Fruit fly (Drosophila melanogaster): ENCODE results near the gene CG12084.

The CG12084 gene

DNA sequence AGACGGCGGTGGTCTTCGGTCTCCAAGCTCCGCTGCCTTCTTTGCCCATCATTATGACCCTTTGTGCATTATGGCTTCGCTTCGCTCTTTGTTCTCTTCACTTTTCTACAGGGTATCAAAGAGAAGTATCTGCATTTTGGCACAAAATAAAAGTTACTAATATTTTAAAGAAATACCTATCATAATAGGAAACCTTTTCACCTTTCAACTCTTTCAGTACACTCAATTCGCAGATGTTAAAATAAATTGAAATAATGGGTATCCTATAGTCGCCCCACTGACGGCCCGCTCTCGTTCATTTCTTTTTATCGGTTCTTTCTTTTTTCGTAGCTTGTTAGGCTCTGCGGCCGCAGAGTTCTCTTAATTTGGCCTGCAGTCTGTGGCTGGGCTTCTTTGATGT, 53.5 kb downstream of the CG12084 start (continued):
- TF ChIP-seq CG14860 (GFP tag; IDR thresholded peaks at IDR 0.05; ENCODE audit: partially characterized antibody) (no peak), CG31388 (GFP tag; optimal IDR thresholded peaks at IDR 0.05) (peak; percentile 65), ERR (GFP tag; optimal IDR thresholded peaks at IDR 0.05) (peak; percentile 21), sd (tag; optimal IDR thresholded peaks at IDR 0.05) (no peak), Sox100B (GFP tag; optimal IDR thresholded peaks at IDR 0.05) (peak; percentile 81), Rfx (GFP tag; IDR thresholded peaks at IDR 0.05) (peak; percentile 52), CG3407 (GFP tag; optimal IDR thresholded peaks at IDR 0.05) (peak; percentile 79), ind (GFP tag; optimal IDR thresholded peaks at IDR 0.05) (peak; percentile 60), CG2116 (GFP tag; optimal IDR thresholded peaks at IDR 0.05) (peak; percentile 32), cato (GFP tag; optimal IDR thresholded peaks at IDR 0.05; ENCODE audit: borderline replicate concordance) (peak; percentile 79), CG8281 (tag; optimal IDR thresholded peaks at IDR 0.05) (peak; percentile 35), Tbp (GFP tag; optimal IDR thresholded peaks at IDR 0.05) (no peak), CG15269 (tag; optimal IDR thresholded peaks at IDR 0.05) (peak; percentile 55), CG6272 (GFP tag; IDR thresholded peaks at IDR 0.05) (peak; percentile 84), kah (GFP tag; optimal IDR thresholded peaks at IDR 0.05) (peak; percentile 31), kay (GFP tag; optimal IDR thresholded peaks at IDR 0.05) (peak; percentile 61), cad (GFP tag; optimal IDR thresholded peaks at IDR 0.05) (no peak), p53 (GFP tag; optimal IDR thresholded peaks at IDR 0.05) (peak; percentile 41), CG16815 (GFP tag; optimal IDR thresholded peaks at IDR 0.05) (peak; percentile 90), dysf (GFP tag; IDR thresholded peaks at IDR 0.05) (peak; percentile 83), Nf-YA (GFP tag; IDR thresholded peaks at IDR 0.05) (peak; percentile 70), pfk (GFP tag; optimal IDR thresholded peaks at IDR 0.05) (no peak), pb (GFP tag; optimal IDR thresholded peaks at IDR 0.05) (no peak), sens (GFP tag) (peak; percentile 99), Antp (GFP tag; optimal IDR thresholded peaks at IDR 0.05) (peak; percentile 76), D19A (tag; optimal IDR thresholded peaks at IDR 0.05) (peak; percentile 86), CG3847 (GFP tag; IDR thresholded peaks at IDR 0.05) (peak; percentile 46), Sry-β (GFP tag; optimal IDR thresholded peaks at IDR 0.05) (peak; percentile 62), nau (GFP tag; optimal IDR thresholded peaks at IDR 0.05) (no peak), CG13123 (GFP tag; optimal IDR thresholded peaks at IDR 0.05) (peak; percentile 62), ranshi (GFP tag; IDR thresholded peaks at IDR 0.05) (peak; percentile 81; the same call in 1 of the 2 replicates), wdn (GFP tag; IDR thresholded peaks at IDR 0.05) (no peak), sr (GFP tag; IDR thresholded peaks at IDR 0.05) (0 out of 3 replicates have a peak, but pooled peaks have one; percentile 27), oc (tag; optimal IDR thresholded peaks at IDR 0.05) (peak; percentile 87), Meics (GFP tag; optimal IDR thresholded peaks at IDR 0.05) (no peak), CG10431 (GFP tag; optimal IDR thresholded peaks at IDR 0.05) (peak; percentile 90), chm (GFP tag; IDR thresholded peaks at IDR 0.05) (peak; percentile 97), NC2α (GFP tag; optimal IDR thresholded peaks at IDR 0.05) (peak; percentile 80), CG14667 (GFP tag; IDR thresholded peaks at IDR 0.05) (peak; percentile 87), CG12155 (GFP tag; optimal IDR thresholded peaks at IDR 0.05) (peak; percentile 64), slp2 (GFP tag; optimal IDR thresholded peaks at IDR 0.05) (peak; percentile 74), nerfin-2 (GFP tag; IDR thresholded peaks at IDR 0.05; ENCODE audit: partially characterized antibody) (no peak), stc (GFP tag; IDR thresholded peaks at IDR 0.05) (peak; percentile 55; the same call in 1 of the 2 replicates), Awh (GFP tag; IDR thresholded peaks at IDR 0.05) (peak; percentile 87), Lpt (GFP tag; optimal IDR thresholded peaks at IDR 0.05) (no peak), CG30431 (GFP tag; optimal IDR thresholded peaks at IDR 0.05) (peak; percentile 88), her (GFP tag; optimal IDR thresholded peaks at IDR 0.05) (peak; percentile 3), ara (GFP tag; IDR thresholded peaks at IDR 0.05) (peak; percentile 98), CG4404 (GFP tag; IDR thresholded peaks at IDR 0.05) (peak; percentile 92), CG13424 (tag; optimal IDR thresholded peaks at IDR 0.05) (peak; percentile 89), zf30C (GFP tag; optimal IDR thresholded peaks at IDR 0.05) (no peak), BtbVII (GFP tag; optimal IDR thresholded peaks at IDR 0.05) (no peak)
